Worm (Caenorhabditis elegans) whole organism, L4/young adult: Measurements from ENCODE around the gene C16D2.3.

Experiments
- W03F9.2 ChIP-seq: fragments of 150-350 bp; optimal IDR thresholded peaks from 2 replicates; lab custom pipeline; 2014; ENCODE audit warnings: missing biosample characterization, missing genetic modification characterization
- dao-5 ChIP-seq: sonication (generic microtip); optimal IDR thresholded peaks from 2 replicates; lab custom pipeline; 2016; ENCODE audit warnings: missing genotype, missing genetic modification characterization, moderate library complexity, missing compliant biosample characterization
- him-1 ChIP-seq: sonication (generic microtip); optimal IDR thresholded peaks from 2 replicates; lab custom pipeline; 2016; ENCODE audit warnings: missing genotype, missing genetic modification reagents, missing genetic modification characterization, missing compliant biosample characterization

- no peak for TF ChIP-seq him-1 (tag; lab: Kevin White, UChicago)
- no peak for TF ChIP-seq W03F9.2 (tag; lab: Kevin White, UChicago)
- TF ChIP-seq dao-5 (tag; lab: Kevin White, UChicago): no peak
Observed at ce11 chrII:9161023-9161422, 23.1 kb downstream of the C16D2.3 start, which contains the start of gene rhy-1.
